Worm (Caenorhabditis elegans) whole organism, L4 larva: ENCODE results near the gene C02G6.2.

Source experiments
- ceh-82 ChIP-seq: sonication (generic microtip); optimal IDR thresholded peaks from 2 replicates; lab custom pipeline; 2017; ENCODE audit warnings: missing biosample characterization, missing genetic modification characterization
- dmd-9 ChIP-seq: fragments of 200-800 bp; sonication (Bioruptor generic); IDR thresholded peaks from 2 replicates; pipeline ENCODE4 v1.3.6; 2022; ENCODE audit warnings: missing genetic modification reagents, missing genetic modification characterization, missing compliant biosample characterization
- duxl-1 ChIP-seq: sonication (generic microtip); optimal IDR thresholded peaks from 2 replicates; lab custom pipeline; 2016; ENCODE audit warnings: mild to moderate bottlenecking, missing genetic modification characterization, moderate library complexity, missing compliant biosample characterization; ENCODE audit not compliant: poor library complexity
- fkh-10 ChIP-seq: fragments of 150-350 bp; optimal IDR thresholded peaks from 2 replicates; lab custom pipeline; 2014; ENCODE audit warnings: missing biosample characterization, missing genetic modification reagents, missing genetic modification characterization
- lin-39 ChIP-seq: fragments of 150-350 bp; optimal IDR thresholded peaks from 2 replicates; lab custom pipeline; 2014; ENCODE audit warnings: missing biosample characterization, missing genetic modification reagents, missing genetic modification characterization
- lsy-2 ChIP-seq, 2 experiments: fragments of 150-350 bp in 1 of 2; sonication (generic microtip) in 1 of 2; optimal IDR thresholded peaks; 2 replicates each; lab custom pipeline; 2014 to 2017; ENCODE audit warnings: missing biosample characterization in 2 of 2, missing genetic modification characterization in 2 of 2
- nhr-10 ChIP-seq: fragments of 150-350 bp; optimal IDR thresholded peaks from 2 replicates; lab custom pipeline; 2014; ENCODE audit warnings: missing biosample characterization, missing genetic modification characterization
- pha-4 ChIP-seq, 2 experiments: fragments of 150-350 bp in 1 of 2; fragments of 200-800 bp in 1 of 2; sonication (Bioruptor generic) in 1 of 2; IDR thresholded peaks in 1 of 2; optimal IDR thresholded peaks in 1 of 2; 2 replicates each; pipeline versions ENCODE4 v1.3.6 to Lab custom; 2014 to 2022; ENCODE audit warnings: missing genetic modification characterization in 2 of 2, missing genetic modification reagents in 2 of 2, missing biosample characterization in 1 of 2, missing compliant biosample characterization in 1 of 2
- sdz-12 ChIP-seq: fragments of 200-800 bp; sonication (Bioruptor generic); optimal IDR thresholded peaks from 2 replicates; lab custom pipeline; 2018; ENCODE audit warnings: mild to moderate bottlenecking, missing genetic modification characterization, missing compliant biosample characterization
- unc-62 ChIP-seq, 3 experiments: fragments of 150-350 bp in 1 of 3; sonication (generic microtip); optimal IDR thresholded peaks in 2 of 3; peaks in 1 of 3; 1 replicate in 1 of 3; 2 replicates in 2 of 3; lab custom pipeline; 2014 to 2017; ENCODE audit warnings: missing biosample characterization in 3 of 3, missing genetic modification characterization in 3 of 3, missing genetic modification reagents in 3 of 3, missing genotype in 1 of 3

DNA sequence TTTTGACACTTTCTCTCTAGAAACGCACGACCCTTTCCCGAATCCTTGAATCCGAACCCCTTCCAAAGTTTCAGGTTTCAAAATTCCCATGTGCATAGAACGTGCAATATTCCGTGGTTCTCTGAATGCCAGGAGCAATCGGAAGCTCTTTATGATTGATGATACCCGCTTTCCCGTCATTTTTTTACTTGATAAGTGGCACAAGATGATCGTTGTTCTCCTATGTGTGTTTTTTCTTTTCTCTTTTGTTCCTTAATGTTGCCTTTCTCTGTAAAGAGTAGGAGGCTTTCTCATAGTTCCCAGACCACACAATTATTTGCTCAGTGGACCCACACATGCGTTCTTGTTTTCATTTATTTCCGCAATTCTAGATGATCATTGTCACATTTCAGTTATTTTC, 17.0 kb downstream of the C02G6.2 start:
- no peak for TF ChIP-seq pha-4 (GFP tag; IDR thresholded peaks at IDR 0.05; lab: Robert Waterston, UW)
- no peak for TF ChIP-seq pha-4 (tag; optimal IDR thresholded peaks at IDR 0.05; lab: Kevin White, UChicago)
- TF ChIP-seq nhr-10 = no peak
- no peak for TF ChIP-seq fkh-10
- no peak for TF ChIP-seq sdz-12 (GFP tag; lab: Kevin White, UChicago)
- TF ChIP-seq lsy-2 (tag; optimal IDR thresholded peaks at IDR 0.05; lab: Kevin White, UChicago) = no peak
- no peak for TF ChIP-seq ceh-82 (tag; lab: Kevin White, UChicago)
- no peak for TF ChIP-seq dmd-9 (GFP tag; lab: Robert Waterston, UW)
- no peak for TF ChIP-seq lin-39 (tag; lab: Kevin White, UChicago)
- TF ChIP-seq unc-62 (GFP tag; optimal IDR thresholded peaks at IDR 0.05 in 1 of 2; lab: Kevin White, UChicago) = peak in 1 of 2 experiments; percentile 25
- no peak for TF ChIP-seq unc-62 (tag; optimal IDR thresholded peaks at IDR 0.05; lab: Kevin White, UChicago)
- TF ChIP-seq duxl-1 (tag; lab: Kevin White, UChicago) = no peak
